Worm (Caenorhabditis elegans) whole organism, midembryonic: Measurements from ENCODE around the gene grl-15.

Experiments
- T22C8.4 ChIP-seq: fragments of 200-800 bp; sonication (Bioruptor generic); IDR thresholded peaks from 2 replicates; pipeline ENCODE4 v1.3.6; 2022; ENCODE audit warnings: missing genetic modification characterization, missing compliant biosample characterization
- cog-1 ChIP-seq: sonication (generic microtip); optimal IDR thresholded peaks from 2 replicates; lab custom pipeline; 2016; ENCODE audit warnings: missing genetic modification characterization, missing compliant biosample characterization
- flt-1 ChIP-seq: fragments of 200-800 bp; sonication (Bioruptor generic); IDR thresholded peaks from 2 replicates; pipeline ENCODE4 v1.3.6; 2022; ENCODE audit warnings: missing genetic modification characterization, missing compliant biosample characterization
- klf-2 ChIP-seq: fragments of 200-800 bp; sonication (Bioruptor generic); conservative IDR thresholded peaks from 2 replicates; pipeline ENCODE4 v1.3.6; 2022; ENCODE audit warnings: missing genetic modification reagents, missing genetic modification characterization, missing compliant biosample characterization
- med-1 ChIP-seq: sonication (generic microtip); optimal IDR thresholded peaks from 2 replicates; lab custom pipeline; 2017; ENCODE audit warnings: missing genetic modification characterization, mild to moderate bottlenecking, missing compliant biosample characterization, antibody characterized with exemption, missing genetic modification reagents; ENCODE audit not compliant: insufficient read depth
- ref-1 ChIP-seq: fragments of 200-800 bp; sonication (Bioruptor generic); conservative IDR thresholded peaks from 2 replicates; pipeline ENCODE4 v1.3.6; 2022; ENCODE audit warnings: missing genetic modification reagents, missing genetic modification characterization, missing compliant biosample characterization
- tab-1 ChIP-seq: fragments of 200-800 bp; sonication (Bioruptor generic); IDR thresholded peaks from 2 replicates; pipeline ENCODE4 v1.3.6; 2022; ENCODE audit warnings: missing genetic modification characterization, missing compliant biosample characterization

DNA sequence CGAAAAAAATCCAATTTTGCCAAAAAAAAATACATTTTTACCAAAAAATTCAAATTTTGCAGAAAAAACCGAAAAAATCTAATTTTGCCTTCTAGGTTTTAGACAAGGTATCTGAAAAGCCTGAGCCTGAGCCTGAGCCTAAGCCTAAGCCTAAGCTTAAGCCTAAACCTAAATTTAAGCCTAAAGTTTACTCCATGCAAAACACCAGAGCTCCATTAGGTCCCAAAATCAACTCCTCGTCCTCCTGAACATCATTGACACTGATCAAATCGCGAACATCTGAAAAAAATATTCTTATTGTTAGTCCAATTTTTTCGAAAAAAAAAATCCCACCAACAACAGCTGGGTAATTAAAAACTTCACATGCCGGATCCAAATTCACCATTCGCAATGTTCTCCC is 17.7 kb downstream of the grl-15 start:
- no peak for TF ChIP-seq med-1 (GFP tag; lab: Kevin White, UChicago)
- TF ChIP-seq ref-1 (GFP tag; lab: Robert Waterston, UW): no peak
- TF ChIP-seq T22C8.4: no peak
- TF ChIP-seq tab-1 (GFP tag; lab: Robert Waterston, UW): no peak
- TF ChIP-seq flt-1 (GFP tag; lab: Robert Waterston, UW): no peak
- no peak for TF ChIP-seq cog-1
- no peak for TF ChIP-seq klf-2 (GFP tag; lab: Robert Waterston, UW)
